Worm (Caenorhabditis elegans): ENCODE data around the gene ubc-15.

ubc-15 gene

DNA sequence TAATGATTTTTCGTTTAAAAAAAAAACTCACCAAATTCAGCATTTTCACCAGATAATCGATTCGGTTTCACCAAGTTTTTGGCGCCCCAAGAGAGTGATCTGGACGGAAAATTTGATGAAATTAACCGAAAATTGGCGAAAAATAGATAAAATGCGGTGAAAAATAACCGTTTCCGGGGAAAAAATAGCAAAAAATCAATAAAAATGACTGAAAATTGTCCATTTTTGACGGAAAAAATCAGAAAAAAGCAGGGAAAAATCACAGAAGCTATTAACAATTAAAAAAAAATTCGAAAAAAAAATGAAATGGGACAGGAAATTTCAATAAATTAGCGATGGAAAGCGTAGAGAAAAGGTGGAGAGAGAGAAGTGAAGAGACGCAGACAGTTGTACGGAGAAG, at the start of gene ubc-15:
ubc-15 (minus strand) TSS at position 101 of the 400 bp plus-strand sequence.
- no peak for TF ChIP-seq sox-4 (tag; optimal IDR thresholded peaks at IDR 0.05)

ce11 chrII:2962531-2963164, 49.2 kb upstream of the ubc-15 start:
- peak; percentile 6 for TF ChIP-seq ces-1 (GFP tag; optimal IDR thresholded peaks at IDR 0.05)
- TF ChIP-seq hpl-2 (GFP tag; optimal IDR thresholded peaks at IDR 0.05) = no peak
- TF ChIP-seq elt-3 (tag; optimal IDR thresholded peaks at IDR 0.05) = no peak
- TF ChIP-seq fkh-8 (tag; optimal IDR thresholded peaks at IDR 0.05) = peak; percentile 29
- TF ChIP-seq efl-3 (GFP tag; optimal IDR thresholded peaks at IDR 0.05) = no peak
- no peak for TF ChIP-seq jun-1 (tag; optimal IDR thresholded peaks at IDR 0.05)
- TF ChIP-seq mab-9 (GFP tag; IDR thresholded peaks at IDR 0.05) = 0 out of 2 replicates have a peak, but pooled peaks have one; percentile 32
- no peak for TF ChIP-seq tlp-1 (tag; optimal IDR thresholded peaks at IDR 0.05)
- TF ChIP-seq swsn-7 (tag; optimal IDR thresholded peaks at IDR 0.05) = peak; percentile 53
- TF ChIP-seq fkh-4 (tag; optimal IDR thresholded peaks at IDR 0.05; ENCODE audit: borderline replicate concordance) = no peak
- no peak for TF ChIP-seq snu-23 (GFP tag; optimal IDR thresholded peaks at IDR 0.05)
- no peak for TF ChIP-seq nhr-77 (tag; optimal IDR thresholded peaks at IDR 0.05)
- no peak for TF ChIP-seq dpl-1 (GFP tag; optimal IDR thresholded peaks at IDR 0.05)
- TF ChIP-seq C34B4.2 (tag; optimal IDR thresholded peaks at IDR 0.05) = no peak
- no peak for TF ChIP-seq nhr-11 (tag; optimal IDR thresholded peaks at IDR 0.05)
- no peak for TF ChIP-seq aly-2 (tag; optimal IDR thresholded peaks at IDR 0.05)
- no peak for TF ChIP-seq Y116A8C.19 (tag; optimal IDR thresholded peaks at IDR 0.05; ENCODE audit: borderline replicate concordance)
- no peak for TF ChIP-seq pag-3 (tag; optimal IDR thresholded peaks at IDR 0.05; ENCODE audit: borderline replicate concordance, insufficient read depth)
- no peak for TF ChIP-seq nhr-85 (tag)
- TF ChIP-seq pqm-1 (tag; optimal IDR thresholded peaks at IDR 0.05) = no peak
- TF ChIP-seq nhr-90 (tag; optimal IDR thresholded peaks at IDR 0.05; ENCODE audit: poor library complexity) = no peak
- no peak for TF ChIP-seq ceh-88 (GFP tag; IDR thresholded peaks at IDR 0.05)
- TF ChIP-seq hlh-17 (GFP tag; optimal IDR thresholded peaks at IDR 0.05; ENCODE audit: borderline replicate concordance) = no peak
- no peak for TF ChIP-seq lin-15B (tag; optimal IDR thresholded peaks at IDR 0.05)
- peak; percentile 36 for TF ChIP-seq ceh-8 (GFP tag; optimal IDR thresholded peaks at IDR 0.05)
- TF ChIP-seq lsy-2 (tag; optimal IDR thresholded peaks at IDR 0.05) = peak in 1 of 2 experiments; percentile 28
- TF ChIP-seq zip-4 (GFP tag; optimal IDR thresholded peaks at IDR 0.05) = no peak
- TF ChIP-seq tbx-2 (tag; optimal IDR thresholded peaks at IDR 0.05) = peak; percentile 38
- TF ChIP-seq mep-1 (tag; optimal IDR thresholded peaks at IDR 0.05) = no peak
- TF ChIP-seq mdl-1 (tag; optimal IDR thresholded peaks at IDR 0.05) = peak; percentile 51 to 63
- no peak for TF ChIP-seq nhr-47 (tag; optimal IDR thresholded peaks at IDR 0.05)
- TF ChIP-seq unc-30 (tag; optimal IDR thresholded peaks at IDR 0.05) = no peak
- no peak for TF ChIP-seq nhr-28 (tag; optimal IDR thresholded peaks at IDR 0.05)
- TF ChIP-seq unc-62 (GFP tag; optimal IDR thresholded peaks at IDR 0.05) = no peak
- no peak for TF ChIP-seq grh-1 (GFP tag; IDR thresholded peaks at IDR 0.05)
- TF ChIP-seq efl-1 (optimal IDR thresholded peaks at IDR 0.05) = peak; percentile 32 to 38
- no peak for TF ChIP-seq efl-1 (GFP tag; optimal IDR thresholded peaks at IDR 0.05 in 1 of 2)
- no peak for TF ChIP-seq unc-98 (GFP tag; IDR thresholded peaks at IDR 0.05)
- no peak for TF ChIP-seq egl-27 (tag; optimal IDR thresholded peaks at IDR 0.05)
- TF ChIP-seq unc-130 (tag; optimal IDR thresholded peaks at IDR 0.05) = no peak
- TF ChIP-seq pax-3 (tag; optimal IDR thresholded peaks at IDR 0.05) = no peak
- peak; percentile 93 for TF ChIP-seq lin-14 (GFP tag; optimal IDR thresholded peaks at IDR 0.05)
- no peak for TF ChIP-seq fos-1 (tag; optimal IDR thresholded peaks at IDR 0.05)
- no peak for TF ChIP-seq nhr-84 (tag; optimal IDR thresholded peaks at IDR 0.05)
- TF ChIP-seq fkh-10 (GFP tag; optimal IDR thresholded peaks at IDR 0.05) = peak; percentile 85
- no peak for TF ChIP-seq elt-2 (tag; optimal IDR thresholded peaks at IDR 0.05)
- TF ChIP-seq sox-4 (tag; optimal IDR thresholded peaks at IDR 0.05) = no peak
- no peak for TF ChIP-seq F16B12.6 (tag; optimal IDR thresholded peaks at IDR 0.05)
- peak; percentile 69 for TF ChIP-seq unc-86 (tag; optimal IDR thresholded peaks at IDR 0.05)
- TF ChIP-seq lin-35 (GFP tag; optimal IDR thresholded peaks at IDR 0.05) = peak in 1 of 2 experiments; percentile 31

Measured in whole organism, L1 larva.